Fruit fly (Drosophila melanogaster) whole organism, wandering third instar larva: ENCODE measurements around the gene net.

Experiments
- Abd-B ChIP-seq: fragments of >200 bp; optimal IDR thresholded peaks from 2 replicates; lab custom pipeline; 2017; ENCODE audit warnings: missing biosample characterization, missing genetic modification characterization
- CG32264 ChIP-seq: fragments of 200-800 bp; sonication (Bioruptor generic); optimal IDR thresholded peaks from 2 replicates; lab custom pipeline; 2016; ENCODE audit warnings: missing biosample characterization, missing genetic modification characterization
- CG9705 ChIP-seq: fragments of 200-800 bp; sonication (Bioruptor generic); optimal IDR thresholded peaks from 2 replicates; lab custom pipeline; 2018; ENCODE audit warnings: missing biosample characterization, mild to moderate bottlenecking, missing genetic modification characterization
- CrebA ChIP-seq: fragments of 200-800 bp; sonication (Bioruptor generic); optimal IDR thresholded peaks from 2 replicates; lab custom pipeline; 2016; ENCODE audit warnings: missing biosample characterization, mild to moderate bottlenecking, missing genetic modification characterization, borderline replicate concordance
- Dfd ChIP-seq: fragments of >200 bp; optimal IDR thresholded peaks from 2 replicates; lab custom pipeline; 2017; ENCODE audit warnings: missing biosample characterization, missing genetic modification characterization
- Dif ChIP-seq: fragments of 200-275, 200-300 bp; sonication (Bioruptor generic); optimal IDR thresholded peaks from 2 replicates; lab custom pipeline; 2018; ENCODE audit warnings: missing biosample characterization, missing genetic modification characterization; ENCODE audit not compliant: partially characterized antibody
- Hnf4 ChIP-seq: fragments of 200-800 bp; sonication (Bioruptor generic); optimal IDR thresholded peaks from 2 replicates; lab custom pipeline; 2016; ENCODE audit warnings: missing biosample characterization, mild to moderate bottlenecking, missing genetic modification characterization
- Hr83 ChIP-seq: fragments of 200-300 bp; sonication (Bioruptor generic); optimal IDR thresholded peaks from 2 replicates; lab custom pipeline; 2016; ENCODE audit warnings: missing biosample characterization, mild to moderate bottlenecking, missing genetic modification characterization, moderate library complexity; ENCODE audit not compliant: poor library complexity, severe bottlenecking
- Myc ChIP-seq: fragments of >200 bp; optimal IDR thresholded peaks from 2 replicates; lab custom pipeline; 2017
- OdsH ChIP-seq: fragments of 200-800 bp; sonication (Bioruptor generic); optimal IDR thresholded peaks from 2 replicates; lab custom pipeline; 2016; ENCODE audit warnings: missing biosample characterization, mild to moderate bottlenecking, missing genetic modification characterization
- Rel ChIP-seq, 2 experiments: fragments of 200-800 bp; sonication (Bioruptor generic) in 1 of 2; optimal IDR thresholded peaks; 2 replicates in 1 of 2; 3 replicates in 1 of 2; lab custom pipeline; 2016 to 2019; ENCODE audit warnings: mild to moderate bottlenecking in 2 of 2, missing biosample characterization in 2 of 2, missing genetic modification characterization in 2 of 2, moderate library complexity in 1 of 2
- Sp1 ChIP-seq: fragments of 200-800 bp; sonication (Bioruptor generic); optimal IDR thresholded peaks from 3 replicates; lab custom pipeline; 2019; ENCODE audit warnings: missing biosample characterization, mild to moderate bottlenecking, missing genetic modification characterization, moderate library complexity
- br ChIP-seq: fragments of 200-800 bp; sonication (Bioruptor generic); optimal IDR thresholded peaks from 2 replicates; lab custom pipeline; 2016; ENCODE audit warnings: missing biosample characterization, missing genetic modification characterization
- dl ChIP-seq, 2 experiments: fragments of 175-275, 200-275 bp in 1 of 2; fragments of 200-275 bp in 1 of 2; sonication (Bioruptor generic); optimal IDR thresholded peaks; lab custom pipeline; 2018; ENCODE audit warnings: mild to moderate bottlenecking in 2 of 2, missing biosample characterization in 2 of 2, missing genetic modification characterization in 2 of 2, moderate library complexity in 2 of 2; ENCODE audit not compliant: partially characterized antibody in 2 of 2, insufficient read depth in 1 of 2
- dsf ChIP-seq: sonication (Bioruptor generic); optimal IDR thresholded peaks from 2 replicates; lab custom pipeline; 2016; ENCODE audit warnings: missing biosample characterization, missing genetic modification characterization, borderline replicate concordance
- ey ChIP-seq: fragments of 200-800 bp; sonication (Bioruptor generic); optimal IDR thresholded peaks from 2 replicates; lab custom pipeline; 2016; ENCODE audit warnings: missing biosample characterization, missing genetic modification characterization
- foxo ChIP-seq, 2 experiments: fragments of 200-800 bp; sonication (Bioruptor generic); optimal IDR thresholded peaks; 2 replicates in 1 of 2; 3 replicates in 1 of 2; lab custom pipeline; 2016 to 2017; ENCODE audit warnings: missing biosample characterization in 2 of 2, missing genetic modification characterization in 2 of 2
- fru ChIP-seq: fragments of 200-800 bp; sonication (Bioruptor generic); optimal IDR thresholded peaks from 3 replicates; lab custom pipeline; 2016; ENCODE audit warnings: missing biosample characterization, mild to moderate bottlenecking, missing genetic modification characterization
- h ChIP-seq: fragments of 200-800 bp; sonication (Bioruptor generic); optimal IDR thresholded peaks from 3 replicates; lab custom pipeline; 2016; ENCODE audit warnings: missing biosample characterization, mild to moderate bottlenecking, missing genetic modification characterization
- jim ChIP-seq: fragments of 175-275, 200-325 bp; sonication (Bioruptor generic); optimal IDR thresholded peaks from 2 replicates; lab custom pipeline; 2016; ENCODE audit warnings: missing biosample characterization, mild to moderate bottlenecking, missing genetic modification characterization
- lola ChIP-seq: fragments of >200 bp; optimal IDR thresholded peaks from 2 replicates; lab custom pipeline; 2017; ENCODE audit warnings: missing biosample characterization, missing genetic modification characterization
- psq ChIP-seq: fragments of 200-800 bp; sonication (Bioruptor generic); optimal IDR thresholded peaks from 3 replicates; lab custom pipeline; 2017; ENCODE audit warnings: missing biosample characterization, mild to moderate bottlenecking, missing genetic modification characterization, moderate library complexity
- rgr ChIP-seq: fragments of 200-800 bp; sonication (Bioruptor generic); optimal IDR thresholded peaks from 3 replicates; lab custom pipeline; 2016; ENCODE audit warnings: missing biosample characterization, mild to moderate bottlenecking, missing genetic modification characterization
- tai ChIP-seq: sonication (Bioruptor generic); optimal IDR thresholded peaks from 2 replicates; lab custom pipeline; 2016; ENCODE audit warnings: missing biosample characterization, missing genetic modification characterization

net gene

DNA sequence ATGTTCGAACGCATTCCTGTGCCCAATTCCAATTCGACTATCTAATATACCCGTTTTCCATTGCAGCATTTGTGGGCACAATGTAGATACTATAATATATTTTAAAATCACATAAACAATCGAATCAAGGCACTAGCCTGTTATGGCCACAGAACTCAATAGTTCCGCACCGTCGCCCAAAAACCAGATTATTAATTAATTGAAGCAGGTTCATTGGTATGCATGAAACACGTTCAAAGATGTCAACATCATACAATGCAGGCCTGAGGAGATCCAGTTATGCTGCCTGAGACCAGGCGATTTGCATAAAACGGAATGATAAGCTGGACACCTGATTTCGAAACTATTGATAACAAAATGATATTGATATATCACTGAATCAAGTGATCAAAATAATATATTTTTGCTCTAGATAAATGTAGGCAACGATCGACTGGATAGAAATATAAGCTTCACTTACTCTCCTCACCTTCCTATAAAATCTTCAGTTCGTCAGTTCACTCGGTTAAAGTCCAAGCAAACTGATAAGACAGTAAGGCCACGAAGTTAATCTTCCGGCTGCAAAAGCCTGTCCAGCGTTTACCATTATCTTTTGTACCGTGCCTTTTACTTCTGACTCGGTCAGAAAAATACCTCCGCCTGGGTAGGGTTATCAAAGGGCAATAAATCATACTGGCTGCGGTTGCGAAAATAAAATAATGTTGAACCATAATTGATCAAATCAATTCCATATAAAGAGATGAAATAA, 48.4 kb upstream of the net start:
- TF ChIP-seq Rel (GFP tag; optimal IDR thresholded peaks at IDR 0.05; lab: Kevin White, UChicago) (no peak), Rel (tag; optimal IDR thresholded peaks at IDR 0.05; lab: Kevin White, UChicago) (peak; percentile 20), Myc (lab: Kevin White, UChicago) (no peak), fru (peak; percentile 47), Hnf4 (GFP tag; lab: Kevin White, UChicago) (peak; percentile 62), psq (GFP tag; lab: Kevin White, UChicago) (no peak)

DNA sequence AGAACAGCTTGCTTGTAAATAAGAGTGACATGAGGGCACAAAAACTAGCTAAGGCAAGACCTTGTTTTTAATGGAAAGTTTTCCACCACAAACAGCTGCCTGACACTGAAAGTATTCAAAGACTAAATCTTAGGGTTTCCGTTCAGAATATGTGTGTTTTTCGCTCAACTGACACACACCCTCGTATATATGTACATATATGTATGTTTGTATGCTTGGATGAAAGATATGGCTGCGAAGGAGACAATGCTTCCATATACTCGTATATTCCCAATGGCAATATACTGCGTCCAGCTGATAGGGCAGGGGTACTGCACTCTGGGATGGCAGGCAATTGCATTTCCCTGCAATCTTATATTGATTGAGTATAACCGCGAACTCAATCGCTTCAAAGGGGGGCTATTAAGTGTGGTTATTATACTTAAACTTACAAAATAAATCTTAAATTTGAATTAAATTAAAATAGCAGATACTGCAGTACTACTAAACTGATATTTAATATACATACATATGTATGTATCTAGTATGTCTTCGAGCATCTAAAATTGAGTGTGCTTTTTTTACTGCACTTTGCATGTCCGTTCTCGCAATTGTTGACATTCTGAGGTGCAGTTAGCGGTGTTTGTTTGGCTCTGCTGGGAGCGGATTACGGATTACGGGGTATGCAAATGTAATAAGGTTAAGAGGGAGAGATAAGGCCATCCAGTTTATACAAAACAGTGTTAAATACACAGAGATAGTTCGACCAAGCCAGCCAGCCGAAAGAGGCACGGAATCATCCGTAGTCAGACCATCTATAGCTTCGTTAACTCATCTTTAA, 47.6 kb upstream of the net start:
- TF ChIP-seq Rel (GFP tag; optimal IDR thresholded peaks at IDR 0.05; lab: Kevin White, UChicago) (no peak), Rel (tag; optimal IDR thresholded peaks at IDR 0.05; lab: Kevin White, UChicago) (peak; percentile 22), Dif (GFP tag; lab: Kevin White, UChicago) (no peak)

DNA sequence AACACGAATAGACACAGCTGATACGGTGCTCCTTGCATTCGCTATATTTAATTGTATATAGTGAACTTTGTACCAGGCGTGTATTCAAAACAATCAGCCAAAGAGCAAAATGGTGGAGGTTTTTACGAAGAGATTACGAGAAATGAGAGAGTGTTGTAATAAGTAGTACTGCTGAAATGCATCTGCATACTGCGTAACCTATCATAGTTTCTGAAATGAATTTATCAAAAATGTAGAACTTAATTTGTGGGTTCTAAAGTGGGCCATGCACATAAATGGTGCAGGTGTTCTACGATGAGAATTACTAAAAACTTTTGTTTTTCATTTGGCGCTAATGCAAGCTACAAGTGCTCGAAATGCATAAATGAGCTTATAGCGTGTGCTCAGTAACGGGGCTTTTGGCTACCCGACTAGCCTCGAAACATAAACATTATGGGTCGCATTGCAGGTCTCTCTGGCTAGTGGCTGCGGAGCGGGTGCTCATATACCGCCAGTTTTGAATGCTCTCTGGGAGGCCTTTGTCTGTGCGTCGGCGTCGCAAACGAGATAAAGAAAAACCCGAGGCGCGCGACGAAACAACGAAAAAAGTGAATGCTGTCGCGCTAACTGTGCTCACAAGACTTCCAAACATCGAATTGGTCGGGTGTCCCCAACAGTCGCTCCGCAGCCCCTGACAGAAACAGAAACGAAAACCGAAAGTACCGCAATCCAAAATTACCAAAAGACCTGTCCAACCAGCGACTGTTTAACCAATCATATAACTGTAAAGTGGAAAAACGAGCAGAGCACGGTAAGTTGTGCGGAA, 44.5 kb upstream of the net start, which contains the start of gene Gs1:
Gs1 (plus strand) TSS at position 612 of the 805 bp plus-strand sequence.
- TF ChIP-seq Hr83 (GFP tag; lab: Kevin White, UChicago) (peak; percentile 41), Rel (GFP tag; optimal IDR thresholded peaks at IDR 0.05; lab: Kevin White, UChicago) (no peak), Rel (tag; optimal IDR thresholded peaks at IDR 0.05; lab: Kevin White, UChicago) (peak; percentile 68), Dif (GFP tag; lab: Kevin White, UChicago) (peak; percentile 90), tai (GFP tag; lab: Kevin White, UChicago) (no peak), foxo (GFP tag; optimal IDR thresholded peaks at IDR 0.05; lab: Kevin White, UChicago) (peak in 1 of 2 experiments; percentile 15), dl (GFP tag; optimal IDR thresholded peaks at IDR 0.05; lab: Kevin White, UChicago; ENCODE audit: insufficient read depth in 1 of 2, partially characterized antibody in 2 of 2) (peak; percentile 66 to 89), br (GFP tag; lab: Kevin White, UChicago) (peak; percentile 43), rgr (GFP tag; lab: Kevin White, UChicago) (peak; percentile 45), Hnf4 (GFP tag; lab: Kevin White, UChicago) (peak; percentile 42), Myc (lab: Kevin White, UChicago) (no peak), OdsH (GFP tag; lab: Kevin White, UChicago) (peak; percentile 14), CrebA (GFP tag; lab: Kevin White, UChicago) (no peak), Sp1 (GFP tag; lab: Kevin White, UChicago) (peak; percentile 59), h (GFP tag; lab: Kevin White, UChicago) (peak; percentile 55)

DNA sequence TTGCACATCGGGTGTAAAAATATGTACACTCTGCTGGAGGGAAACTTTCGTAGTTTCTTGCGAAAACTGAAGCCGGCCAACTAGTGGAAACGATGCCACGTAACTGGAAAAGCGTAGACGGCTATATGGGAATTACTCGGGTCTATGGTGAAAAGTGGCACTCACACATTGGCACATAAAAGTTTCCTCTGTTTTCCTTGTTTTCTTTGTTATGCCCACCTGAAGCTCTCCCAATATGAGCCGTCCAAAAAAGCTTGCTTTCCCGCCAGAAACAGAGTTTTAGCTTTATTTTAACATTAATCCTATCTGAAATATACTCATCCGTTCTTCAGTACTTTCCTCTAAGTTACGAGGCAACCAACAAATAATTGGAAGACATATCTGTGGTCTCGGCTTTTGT, 43.5 kb upstream of the net start, which contains the start of gene CG3164:
CG3164 (minus strand) TSS at position 101 of the 400 bp plus-strand sequence.
- TF ChIP-seq tai (GFP tag; lab: Kevin White, UChicago) (no peak), CG9705 (GFP tag; lab: Kevin White, UChicago) (no peak), dsf (GFP tag; lab: Kevin White, UChicago) (no peak), lola (no peak), Abd-B (GFP tag; lab: Kevin White, UChicago) (no peak), br (GFP tag; lab: Kevin White, UChicago) (no peak), CG32264 (GFP tag; lab: Kevin White, UChicago) (no peak), Sp1 (GFP tag; lab: Kevin White, UChicago) (no peak), jim (no peak), ey (no peak), Dfd (GFP tag; lab: Kevin White, UChicago) (no peak)
